Fruit fly (Drosophila melanogaster): Measurements from ENCODE around the gene CG7443.

dm6 chr3R:8284234-8284633 is 39.9 kb upstream of the CG7443 start:
- TF ChIP-seq insv (GFP tag; optimal IDR thresholded peaks at IDR 0.05) (no peak), sima (GFP tag; optimal IDR thresholded peaks at IDR 0.05) (no peak), Sin3A (optimal IDR thresholded peaks at IDR 0.05) (no peak), CG7556 (GFP tag; optimal IDR thresholded peaks at IDR 0.05) (no peak), chm (GFP tag; IDR thresholded peaks at IDR 0.05) (no peak)
